Worm (Caenorhabditis elegans) whole organism, young adult: ENCODE data around the gene swsn-6.

ENCODE experiments used
- hmg-20 ChIP-seq: fragments of 200-800 bp; sonication (Bioruptor generic); IDR thresholded peaks from 2 replicates; pipeline ENCODE4 v1.3.6; 2022; ENCODE audit warnings: missing genetic modification reagents, missing genetic modification characterization, missing compliant biosample characterization
- hrde-1 ChIP-seq: sonication (generic microtip); optimal IDR thresholded peaks from 2 replicates; lab custom pipeline; 2016; ENCODE audit warnings: missing genetic modification characterization, mild to moderate bottlenecking, missing compliant biosample characterization, moderate library complexity, missing genotype, missing genetic modification reagents, borderline replicate concordance
- unc-130 ChIP-seq: sonication (generic microtip); optimal IDR thresholded peaks from 2 replicates; lab custom pipeline; 2016; ENCODE audit warnings: missing genetic modification reagents, missing genetic modification characterization, missing compliant biosample characterization

ce11 chrIV:5405345-5405744, 10.5 kb downstream of the swsn-6 start, which contains the start of gene ZK616.61:
- TF ChIP-seq hrde-1 (tag; lab: Kevin White, UChicago), result no peak
- TF ChIP-seq hmg-20 (GFP tag; lab: Robert Waterston, UW), result no peak
- no peak for TF ChIP-seq unc-130 (GFP tag; lab: Kevin White, UChicago)
